Worm (Caenorhabditis elegans): Measurements from ENCODE around the gene rib-2.

Gene rib-2

DNA sequence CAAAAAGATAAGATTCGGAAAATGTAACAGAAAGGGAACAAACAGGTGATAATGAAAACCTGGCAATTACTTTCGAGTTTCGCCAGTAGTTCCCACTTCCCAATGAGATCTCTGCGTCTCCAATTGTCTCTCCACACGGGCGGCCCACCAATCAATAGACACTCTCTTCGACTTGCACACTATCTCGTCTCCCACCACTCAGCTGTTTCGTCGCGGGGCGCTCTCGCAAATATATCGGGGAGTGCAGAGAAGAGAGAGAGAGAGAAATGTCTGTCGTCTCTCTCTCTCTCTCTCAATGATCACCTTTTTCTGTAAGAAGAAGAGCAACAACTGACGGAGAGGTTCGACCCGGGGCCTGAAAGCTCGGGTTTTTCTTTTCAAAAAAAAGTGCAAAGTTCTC, 22.4 kb upstream of the rib-2 start (continued):
- peak; percentile 46 for TF ChIP-seq zip-4 (GFP tag; optimal IDR thresholded peaks at IDR 0.05)
- no peak for TF ChIP-seq ces-1 (GFP tag; optimal IDR thresholded peaks at IDR 0.05)
- peak; percentile 62; the same call in 1 of the 2 replicates for TF ChIP-seq unc-98 (GFP tag; IDR thresholded peaks at IDR 0.05)
- peak; percentile 81 for TF ChIP-seq unc-86 (tag; optimal IDR thresholded peaks at IDR 0.05)
- no peak for TF ChIP-seq Y116A8C.19 (tag; optimal IDR thresholded peaks at IDR 0.05; ENCODE audit: borderline replicate concordance)
- peak; percentile 64 for TF ChIP-seq unc-130 (tag; optimal IDR thresholded peaks at IDR 0.05)
- peak; percentile 95 for TF ChIP-seq snu-23 (GFP tag; optimal IDR thresholded peaks at IDR 0.05)
- TF ChIP-seq hlh-4 (tag; optimal IDR thresholded peaks at IDR 0.05), result no peak
- peak; percentile 11 for TF ChIP-seq F16B12.6 (tag; optimal IDR thresholded peaks at IDR 0.05)
- no peak for TF ChIP-seq ceh-63 (GFP tag; optimal IDR thresholded peaks at IDR 0.05)
- peak; percentile 76 for TF ChIP-seq fos-1 (tag; optimal IDR thresholded peaks at IDR 0.05)
- TF ChIP-seq C04F5.9 (tag; optimal IDR thresholded peaks at IDR 0.05), result peak; percentile 9
- no peak for TF ChIP-seq tlp-1 (tag; optimal IDR thresholded peaks at IDR 0.05)
- peak; percentile 93 for TF ChIP-seq rnt-1 (tag; optimal IDR thresholded peaks at IDR 0.05)
- TF ChIP-seq lin-13 (GFP tag; optimal IDR thresholded peaks at IDR 0.05), result peak; percentile 74
- peak in 1 of 2 experiments; percentile 28 for TF ChIP-seq egl-27 (tag; optimal IDR thresholded peaks at IDR 0.05)
- TF ChIP-seq nhr-76 (tag; optimal IDR thresholded peaks at IDR 0.05), result peak; percentile 50
- TF ChIP-seq blmp-1 (tag; optimal IDR thresholded peaks at IDR 0.05), result peak; percentile 60
- TF ChIP-seq skn-1 (tag; optimal IDR thresholded peaks at IDR 0.05), result peak; percentile 77
- peak; percentile 33 for TF ChIP-seq egl-13 (tag; optimal IDR thresholded peaks at IDR 0.05)
- peak in 1 of 2 experiments; percentile 84 for TF ChIP-seq mdl-1 (tag; optimal IDR thresholded peaks at IDR 0.05)
- peak; percentile 11 for TF ChIP-seq fkh-10 (GFP tag; optimal IDR thresholded peaks at IDR 0.05)
- peak; percentile 80 for TF ChIP-seq jun-1 (tag; optimal IDR thresholded peaks at IDR 0.05)
- peak; percentile 59 for TF ChIP-seq pag-3 (tag; optimal IDR thresholded peaks at IDR 0.05; ENCODE audit: borderline replicate concordance, insufficient read depth)
- peak; percentile 92 for TF ChIP-seq C34B4.2 (tag; optimal IDR thresholded peaks at IDR 0.05)
- TF ChIP-seq dsc-1 (tag; optimal IDR thresholded peaks at IDR 0.05), result peak; percentile 84
- TF ChIP-seq vab-15 (tag; optimal IDR thresholded peaks at IDR 0.05), result no peak
- TF ChIP-seq hpl-2 (GFP tag; optimal IDR thresholded peaks at IDR 0.05), result no peak
- peak; percentile 78 for TF ChIP-seq nhr-11 (tag; optimal IDR thresholded peaks at IDR 0.05)
- peak; percentile 76 for TF ChIP-seq grh-1 (GFP tag; IDR thresholded peaks at IDR 0.05)
- peak; percentile 82 for TF ChIP-seq ztf-4 (tag; optimal IDR thresholded peaks at IDR 0.05)
- TF ChIP-seq hlh-17 (GFP tag; optimal IDR thresholded peaks at IDR 0.05; ENCODE audit: borderline replicate concordance), result no peak
- peak; percentile 76 to 78 for TF ChIP-seq lin-35 (GFP tag; optimal IDR thresholded peaks at IDR 0.05)
- peak; percentile 96 for TF ChIP-seq nhr-85 (tag)

- TF ChIP-seq aly-2 (tag; optimal IDR thresholded peaks at IDR 0.05), result no peak
- no peak for TF ChIP-seq sptf-1 (tag; optimal IDR thresholded peaks at IDR 0.05)
- no peak for TF ChIP-seq ces-1 (GFP tag; optimal IDR thresholded peaks at IDR 0.05)
- TF ChIP-seq efl-3 (GFP tag; optimal IDR thresholded peaks at IDR 0.05), result no peak
- TF ChIP-seq dpl-1 (GFP tag; optimal IDR thresholded peaks at IDR 0.05), result peak in 2 of 3 experiments; percentile 36 to 66
- no peak for TF ChIP-seq hlh-4 (tag; optimal IDR thresholded peaks at IDR 0.05)
- TF ChIP-seq efl-1 (optimal IDR thresholded peaks at IDR 0.05), result peak; percentile 33 to 37
- TF ChIP-seq efl-1 (GFP tag; optimal IDR thresholded peaks at IDR 0.05 in 1 of 2), result peak; percentile 72 to 88
- no peak for TF ChIP-seq xbp-1 (tag; optimal IDR thresholded peaks at IDR 0.05)
- no peak for TF ChIP-seq fkh-10 (GFP tag; optimal IDR thresholded peaks at IDR 0.05)
- TF ChIP-seq zip-4 (GFP tag; optimal IDR thresholded peaks at IDR 0.05), result no peak
- TF ChIP-seq mep-1 (tag; optimal IDR thresholded peaks at IDR 0.05), result no peak
- peak; percentile 3 to 27 for TF ChIP-seq lin-35 (GFP tag; optimal IDR thresholded peaks at IDR 0.05)
These were observed 21.6 kb upstream of the rib-2 start for ce11 chrIII:10721056-10721455.

All from whole organism, L1 larva.